Fruit fly (Drosophila melanogaster) whole organism, wandering third instar larva: ENCODE measurements around the gene Cp16.
A peak's percentile ranks its signal among the peaks of the same experiment; 100 is the strongest.

Source experiments
- HLH106 ChIP-seq: fragments of 200-800 bp; optimal IDR thresholded peaks from 3 replicates; lab custom pipeline; 2019; ENCODE audit warnings: missing biosample characterization, mild to moderate bottlenecking, missing genetic modification characterization, moderate library complexity
- Hr78 ChIP-seq: fragments of >200 bp; optimal IDR thresholded peaks from 2 replicates; lab custom pipeline; 2017; ENCODE audit warnings: missing biosample characterization, missing genetic modification characterization
- Mio ChIP-seq: sonication (Bioruptor generic); optimal IDR thresholded peaks from 2 replicates; lab custom pipeline; 2016; ENCODE audit warnings: missing biosample characterization, missing genetic modification characterization
- Myc ChIP-seq: fragments of >200 bp; optimal IDR thresholded peaks from 2 replicates; lab custom pipeline; 2017
- Sp1 ChIP-seq: fragments of 200-800 bp; sonication (Bioruptor generic); optimal IDR thresholded peaks from 3 replicates; lab custom pipeline; 2019; ENCODE audit warnings: missing biosample characterization, mild to moderate bottlenecking, missing genetic modification characterization, moderate library complexity
- Vsx2 ChIP-seq: fragments of 200-300, 225-300 bp; sonication (Bioruptor generic); optimal IDR thresholded peaks from 2 replicates; lab custom pipeline; 2018; ENCODE audit warnings: missing biosample characterization, missing genetic modification characterization; ENCODE audit not compliant: partially characterized antibody
- dmrt93B ChIP-seq: fragments of 200-800 bp; sonication (Bioruptor generic); optimal IDR thresholded peaks from 2 replicates; lab custom pipeline; 2018; ENCODE audit warnings: missing biosample characterization, mild to moderate bottlenecking, missing genetic modification characterization
- ey ChIP-seq: fragments of 200-800 bp; sonication (Bioruptor generic); optimal IDR thresholded peaks from 2 replicates; lab custom pipeline; 2016; ENCODE audit warnings: missing biosample characterization, missing genetic modification characterization
- h ChIP-seq: fragments of 200-800 bp; sonication (Bioruptor generic); optimal IDR thresholded peaks from 3 replicates; lab custom pipeline; 2016; ENCODE audit warnings: missing biosample characterization, mild to moderate bottlenecking, missing genetic modification characterization
- jim ChIP-seq: fragments of 175-275, 200-325 bp; sonication (Bioruptor generic); optimal IDR thresholded peaks from 2 replicates; lab custom pipeline; 2016; ENCODE audit warnings: missing biosample characterization, mild to moderate bottlenecking, missing genetic modification characterization
- pan ChIP-seq: fragments of >200 bp; optimal IDR thresholded peaks from 2 replicates; lab custom pipeline; 2017
- psq ChIP-seq: fragments of 200-800 bp; sonication (Bioruptor generic); optimal IDR thresholded peaks from 3 replicates; lab custom pipeline; 2017; ENCODE audit warnings: missing biosample characterization, mild to moderate bottlenecking, missing genetic modification characterization, moderate library complexity

DNA sequence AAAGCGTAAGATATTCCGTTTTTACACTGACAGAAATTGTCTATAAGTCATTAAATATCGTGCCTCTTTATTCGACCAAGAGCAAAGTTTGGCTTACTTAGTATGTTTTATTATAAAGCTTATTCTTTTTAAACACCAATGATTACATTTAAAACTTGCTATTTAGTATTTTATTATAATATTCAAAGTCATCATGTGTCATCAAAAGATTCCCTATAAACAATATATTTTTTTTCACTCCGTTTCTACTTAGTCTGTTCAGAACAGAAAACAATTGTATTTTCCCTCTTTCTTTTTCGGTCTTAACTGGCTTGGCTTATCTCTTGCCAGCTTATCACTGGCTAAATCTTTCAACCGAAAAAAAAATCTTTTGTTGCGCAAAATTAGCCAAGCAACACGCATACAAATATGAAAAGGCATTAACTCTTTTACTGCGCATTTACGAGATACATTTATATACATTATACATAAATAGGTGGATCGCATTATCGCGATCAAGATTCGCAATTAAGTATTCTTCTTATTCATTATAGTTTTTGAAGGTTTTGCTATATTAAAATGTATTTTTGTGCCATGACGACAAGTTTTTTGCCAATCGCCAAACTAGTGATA lies 45.7 kb downstream of the Cp16 start:
- TF ChIP-seq Myc (no peak), Hr78 (GFP tag; lab: Kevin White, UChicago) (no peak), psq (GFP tag; lab: Kevin White, UChicago) (peak; percentile 24), ey (peak; percentile 1), Vsx2 (GFP tag; lab: Kevin White, UChicago) (peak; percentile 64), dmrt93B (no peak), jim (GFP tag; lab: Kevin White, UChicago) (no peak), Mio (GFP tag; lab: Kevin White, UChicago) (no peak), HLH106 (tag; lab: Kevin White, UChicago) (peak; percentile 24), h (GFP tag; lab: Kevin White, UChicago) (peak; percentile 3), Sp1 (GFP tag; lab: Kevin White, UChicago) (no peak), pan (no peak)
